Fruit fly (Drosophila melanogaster) whole organism, pupa: Measurements from ENCODE around the gene Elys.

Source experiments
- CG10348 ChIP-seq: fragments of 200-800 bp; sonication (Bioruptor generic); IDR thresholded peaks from 2 replicates; pipeline ENCODE4 v1.3.6; 2022; ENCODE audit warnings: missing biosample characterization, missing genetic modification characterization
- CG12605 ChIP-seq: fragments of 200-800 bp; sonication (Bioruptor generic); IDR thresholded peaks from 2 replicates; pipeline ENCODE4 v1.3.6; 2022; ENCODE audit warnings: missing biosample characterization, missing genetic modification characterization
- CG13204 ChIP-seq: fragments of 200-800 bp; sonication (Bioruptor generic); optimal IDR thresholded peaks from 2 replicates; lab custom pipeline; 2018; ENCODE audit warnings: missing biosample characterization, mild to moderate bottlenecking, missing genetic modification characterization, moderate library complexity
- CG14655 ChIP-seq: fragments of 200-800 bp; sonication (Bioruptor generic); optimal IDR thresholded peaks from 3 replicates; lab custom pipeline; 2017; ENCODE audit warnings: mild to moderate bottlenecking, missing biosample characterization, missing genetic modification reagents, missing genetic modification characterization
- CG15710 ChIP-seq: fragments of 200-800 bp; sonication (Bioruptor generic); optimal IDR thresholded peaks from 2 replicates; lab custom pipeline; 2018; ENCODE audit warnings: missing biosample characterization, mild to moderate bottlenecking, missing genetic modification characterization, moderate library complexity
- CG17806 ChIP-seq: fragments of 200-800 bp; sonication (Bioruptor generic); optimal IDR thresholded peaks from 2 replicates; lab custom pipeline; 2018; ENCODE audit warnings: missing biosample characterization, mild to moderate bottlenecking, missing genetic modification characterization, moderate library complexity
- CG32121 ChIP-seq: fragments of 200-800 bp; sonication (Bioruptor generic); IDR thresholded peaks from 2 replicates; pipeline ENCODE4 v1.3.6; 2022; ENCODE audit warnings: missing biosample characterization, missing genetic modification characterization
- CG34367 ChIP-seq: fragments of 200-800 bp; sonication (Bioruptor generic); optimal IDR thresholded peaks from 2 replicates; lab custom pipeline; 2018; ENCODE audit warnings: missing biosample characterization, mild to moderate bottlenecking, missing genetic modification characterization
- CG4496 ChIP-seq: fragments of 200-800 bp; sonication (Bioruptor generic); IDR thresholded peaks from 3 replicates; pipeline ENCODE4 v1.3.6; 2022; ENCODE audit warnings: missing biosample characterization, missing genetic modification characterization
- CG8159 ChIP-seq: fragments of 200-800 bp; sonication (Bioruptor generic); optimal IDR thresholded peaks from 3 replicates; lab custom pipeline; 2018; ENCODE audit warnings: missing biosample characterization, mild to moderate bottlenecking, missing genetic modification characterization, moderate library complexity
- CG8301 ChIP-seq: fragments of 200-800 bp; sonication (Bioruptor generic); optimal IDR thresholded peaks from 2 replicates; lab custom pipeline; 2018; ENCODE audit warnings: missing biosample characterization, mild to moderate bottlenecking, missing genetic modification characterization
- CG9948 ChIP-seq: fragments of 200-800 bp; sonication (Bioruptor generic); optimal IDR thresholded peaks from 2 replicates; lab custom pipeline; 2018; ENCODE audit warnings: missing biosample characterization, mild to moderate bottlenecking, missing genetic modification characterization, moderate library complexity
- D1 ChIP-seq: fragments of 200-800 bp; sonication (Bioruptor generic); optimal IDR thresholded peaks from 2 replicates; lab custom pipeline; 2018; ENCODE audit warnings: missing biosample characterization, mild to moderate bottlenecking, missing genetic modification characterization, moderate library complexity
- EcR ChIP-seq: fragments of 200-800 bp; sonication (Bioruptor generic); optimal IDR thresholded peaks from 3 replicates; lab custom pipeline; 2019; ENCODE audit warnings: missing biosample characterization, missing genetic modification characterization, mild to moderate bottlenecking, moderate library complexity, missing genetic modification reagents
- Ets98B ChIP-seq: fragments of 200-800 bp; sonication (Bioruptor generic); IDR thresholded peaks from 2 replicates; pipeline ENCODE4 v1.3.6; 2022; ENCODE audit warnings: missing biosample characterization, missing genetic modification characterization
- Pif1A ChIP-seq: fragments of 200-800 bp; sonication (Bioruptor generic); optimal IDR thresholded peaks from 3 replicates; lab custom pipeline; 2016; ENCODE audit warnings: missing biosample characterization, missing genetic modification characterization
- Pif1B ChIP-seq: fragments of 200-800 bp; sonication (Bioruptor generic); optimal IDR thresholded peaks from 3 replicates; lab custom pipeline; 2016; ENCODE audit warnings: missing biosample characterization, missing genetic modification characterization
- Snoo ChIP-seq: fragments of 200-800 bp; sonication (Bioruptor generic); optimal IDR thresholded peaks from 3 replicates; lab custom pipeline; 2017; ENCODE audit warnings: missing biosample characterization, mild to moderate bottlenecking, missing genetic modification characterization, inconsistent platforms
- fd96Ca ChIP-seq: fragments of 200-800 bp; sonication (Bioruptor generic); IDR thresholded peaks from 3 replicates; pipeline ENCODE4 v1.3.6; 2022; ENCODE audit warnings: missing biosample characterization, missing genetic modification characterization
- gl ChIP-seq: fragments of 200-800 bp; sonication (Bioruptor generic); optimal IDR thresholded peaks from 2 replicates; lab custom pipeline; 2018; ENCODE audit warnings: missing biosample characterization, mild to moderate bottlenecking, missing genetic modification characterization
- rn ChIP-seq: fragments of 200-800 bp; sonication (Bioruptor generic); IDR thresholded peaks from 2 replicates; pipeline ENCODE4 v1.3.6; 2022; ENCODE audit warnings: missing biosample characterization, missing genetic modification characterization

Gene Elys

DNA sequence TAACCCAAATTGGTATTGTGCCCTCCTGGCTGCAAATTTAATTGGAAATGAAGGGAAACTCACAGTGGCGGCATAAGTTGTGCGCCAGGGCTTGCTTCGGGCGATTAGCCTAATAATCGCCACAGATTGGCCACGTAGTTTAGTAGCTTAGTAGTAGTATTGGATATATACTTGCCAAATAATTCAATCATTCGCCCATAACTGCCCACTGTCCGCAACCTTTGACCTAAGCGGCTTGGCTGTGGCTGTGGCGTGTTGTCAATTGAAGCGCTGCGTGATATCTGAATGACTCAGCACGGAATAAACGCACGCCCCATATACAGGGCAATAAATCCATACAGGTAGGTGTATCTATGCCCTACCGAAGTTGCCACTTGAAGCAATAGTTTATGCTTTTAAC is 45.1 kb upstream of the Elys start:
- no peak for TF ChIP-seq CG8159
- TF ChIP-seq EcR = no peak
- no peak for TF ChIP-seq CG4496 (GFP tag; lab: Robert Waterston, UW)
- no peak for TF ChIP-seq Ets98B
- TF ChIP-seq CG10348 (GFP tag; lab: Robert Waterston, UW) = no peak
- no peak for TF ChIP-seq CG34367 (tag; lab: Kevin White, UChicago)
- no peak for TF ChIP-seq rn (GFP tag; lab: Robert Waterston, UW)
- no peak for TF ChIP-seq CG32121 (GFP tag; lab: Robert Waterston, UW)
- no peak for TF ChIP-seq CG14655
- no peak for TF ChIP-seq gl (tag; lab: Kevin White, UChicago)
- TF ChIP-seq CG12605 (GFP tag; lab: Robert Waterston, UW) = no peak
- TF ChIP-seq Snoo (tag; lab: Kevin White, UChicago) = no peak
- TF ChIP-seq CG9948 (tag; lab: Kevin White, UChicago) = no peak
- TF ChIP-seq CG8301 (tag; lab: Kevin White, UChicago) = no peak
- TF ChIP-seq fd96Ca (GFP tag; lab: Robert Waterston, UW) = no peak
- TF ChIP-seq Pif1A (GFP tag; lab: Kevin White, UChicago) = no peak
- no peak for TF ChIP-seq Pif1B
- TF ChIP-seq CG17806 = no peak
- no peak for TF ChIP-seq CG15710 (tag; lab: Kevin White, UChicago)
- no peak for TF ChIP-seq CG13204

DNA sequence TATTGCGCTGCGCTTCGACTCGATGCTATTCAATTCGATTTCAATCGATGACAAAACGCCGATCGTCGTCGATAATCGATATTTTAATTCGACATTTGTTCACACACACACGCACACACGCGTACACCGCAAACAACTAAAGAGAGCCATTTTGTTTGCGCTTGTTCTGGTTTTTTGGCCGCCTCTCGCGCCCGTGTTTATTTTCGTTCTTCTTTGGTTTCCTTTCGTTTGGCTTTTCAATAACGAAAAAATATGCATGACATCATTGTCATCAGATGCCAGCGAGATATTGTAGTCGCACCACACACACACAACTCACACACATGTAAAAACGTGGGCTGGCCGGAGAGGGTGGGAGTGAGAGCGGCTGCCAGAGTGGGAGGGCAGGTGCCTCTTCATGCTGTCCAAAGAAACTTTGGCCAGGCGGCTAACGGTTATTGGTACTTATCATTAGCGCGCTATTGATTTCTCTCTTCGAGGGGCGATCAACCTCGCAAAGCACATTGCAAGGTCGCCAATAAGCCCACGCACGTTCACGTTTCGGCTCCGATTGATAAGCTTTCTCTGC is 44.0 kb upstream of the Elys start:
- TF ChIP-seq EcR = peak; percentile 51
- no peak for TF ChIP-seq CG9948 (tag; lab: Kevin White, UChicago)

DNA sequence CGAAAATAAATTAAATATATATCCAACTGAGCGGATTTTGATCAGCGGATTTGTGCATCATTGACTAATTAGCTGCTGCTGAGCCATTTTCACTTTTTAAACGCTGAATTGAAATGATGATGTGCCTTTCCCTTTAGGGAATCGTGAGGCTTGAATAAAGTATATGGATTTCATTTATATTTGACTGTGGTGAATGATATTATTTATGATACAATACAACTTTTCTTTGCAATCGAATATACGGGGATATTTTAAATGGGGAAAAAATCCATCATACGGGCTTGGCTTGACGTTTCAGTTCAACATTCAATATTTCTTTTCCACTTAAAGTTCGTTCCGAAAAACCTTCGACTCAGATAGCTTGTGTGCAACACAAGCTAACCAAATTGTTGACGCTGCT is 40.9 kb upstream of the Elys start, which contains the start of the genes Shawn and Tyler:
TSS of gene Shawn (plus strand) at position 301 of the 400 bp plus-strand sequence.
TSS of gene Tyler (plus strand) at position 301 of the 400 bp plus-strand sequence.
- TF ChIP-seq CG12605 (GFP tag; lab: Robert Waterston, UW) = no peak
- no peak for TF ChIP-seq CG14655
- TF ChIP-seq CG34367 (tag; lab: Kevin White, UChicago) = no peak
- TF ChIP-seq D1 (tag; lab: Kevin White, UChicago) = no peak
- TF ChIP-seq CG15710 (tag; lab: Kevin White, UChicago) = no peak

DNA sequence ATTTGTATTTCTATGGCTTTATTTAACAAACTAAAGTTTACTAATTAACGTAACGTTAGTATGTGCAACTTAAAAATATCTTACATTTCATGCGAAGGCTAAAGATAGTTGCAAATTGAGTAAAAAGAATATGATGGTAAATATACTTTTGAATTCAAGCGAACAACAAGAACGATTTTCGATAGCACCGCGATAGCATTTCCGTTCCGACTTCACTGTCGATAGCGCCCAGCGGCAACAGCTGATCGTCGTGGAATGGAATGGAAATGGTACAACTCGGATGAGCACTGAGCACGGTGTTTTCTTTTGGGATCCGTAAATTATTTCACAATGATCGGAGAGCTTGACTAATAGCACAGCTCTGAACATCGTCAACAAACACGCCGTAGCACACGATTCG is 38.6 kb upstream of the Elys start:
- TF ChIP-seq CG4496 (GFP tag; lab: Robert Waterston, UW) (peak; percentile 83), gl (tag; lab: Kevin White, UChicago) (peak; percentile 34), CG8159 (no peak), rn (GFP tag; lab: Robert Waterston, UW) (no peak), Ets98B (peak; percentile 10; the same call in 1 of the 2 replicates), CG12605 (GFP tag; lab: Robert Waterston, UW) (peak; percentile 57), Snoo (tag; lab: Kevin White, UChicago) (peak; percentile 60), CG34367 (tag; lab: Kevin White, UChicago) (peak; percentile 45)
- TF ChIP-seq, all 21 proteins: peak for 6

DNA sequence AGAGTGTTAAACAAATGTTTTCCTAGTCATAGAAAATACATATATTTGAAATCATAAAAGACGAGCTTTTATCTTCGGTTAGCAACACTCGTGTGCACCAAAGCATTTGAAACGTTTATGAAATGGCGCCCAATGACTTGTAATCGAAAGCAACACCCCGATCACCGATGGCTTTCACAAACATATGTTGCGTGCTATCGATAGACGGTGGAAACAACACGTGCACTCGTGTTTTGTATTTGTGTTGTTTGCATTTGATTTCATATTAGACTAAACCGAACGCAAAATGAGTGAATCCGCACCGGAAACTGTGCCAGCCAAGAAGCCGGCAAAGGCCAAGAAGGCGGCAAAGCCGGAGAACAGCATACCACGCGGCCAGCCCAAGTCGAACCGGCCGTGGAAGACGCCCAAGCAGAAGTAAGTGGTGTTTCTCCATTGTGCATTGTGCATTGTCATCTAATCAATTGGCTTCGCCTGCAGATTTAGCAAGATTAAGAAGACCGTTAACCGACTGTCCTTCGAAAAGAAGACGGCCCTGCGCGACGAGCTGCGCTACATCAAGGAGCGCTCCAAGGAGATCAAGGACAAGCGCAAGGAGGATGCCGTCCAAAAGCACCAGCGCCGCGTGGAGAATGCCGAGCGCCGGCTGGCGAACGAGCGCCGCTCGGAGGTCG is 36.0 kb upstream of the Elys start, which contains the start of gene CG14210:
TSS of gene CG14210 (plus strand) at position 207 of the 674 bp plus-strand sequence.
- TF ChIP-seq CG15710 (tag; lab: Kevin White, UChicago) = no peak
- no peak for TF ChIP-seq rn (GFP tag; lab: Robert Waterston, UW)
- TF ChIP-seq CG13204 = no peak
- no peak for TF ChIP-seq Ets98B
- TF ChIP-seq CG17806 = no peak
- TF ChIP-seq gl (tag; lab: Kevin White, UChicago) = no peak
- no peak for TF ChIP-seq CG34367 (tag; lab: Kevin White, UChicago)
- TF ChIP-seq EcR = no peak
- no peak for TF ChIP-seq D1 (tag; lab: Kevin White, UChicago)
- TF ChIP-seq Pif1B = no peak
- no peak for TF ChIP-seq CG9948 (tag; lab: Kevin White, UChicago)
- no peak for TF ChIP-seq fd96Ca (GFP tag; lab: Robert Waterston, UW)
- no peak for TF ChIP-seq Snoo (tag; lab: Kevin White, UChicago)
- TF ChIP-seq CG10348 (GFP tag; lab: Robert Waterston, UW) = no peak
- TF ChIP-seq CG4496 (GFP tag; lab: Robert Waterston, UW) = no peak
- no peak for TF ChIP-seq Pif1A (GFP tag; lab: Kevin White, UChicago)
- no peak for TF ChIP-seq CG8159
- TF ChIP-seq CG32121 (GFP tag; lab: Robert Waterston, UW) = no peak

DNA sequence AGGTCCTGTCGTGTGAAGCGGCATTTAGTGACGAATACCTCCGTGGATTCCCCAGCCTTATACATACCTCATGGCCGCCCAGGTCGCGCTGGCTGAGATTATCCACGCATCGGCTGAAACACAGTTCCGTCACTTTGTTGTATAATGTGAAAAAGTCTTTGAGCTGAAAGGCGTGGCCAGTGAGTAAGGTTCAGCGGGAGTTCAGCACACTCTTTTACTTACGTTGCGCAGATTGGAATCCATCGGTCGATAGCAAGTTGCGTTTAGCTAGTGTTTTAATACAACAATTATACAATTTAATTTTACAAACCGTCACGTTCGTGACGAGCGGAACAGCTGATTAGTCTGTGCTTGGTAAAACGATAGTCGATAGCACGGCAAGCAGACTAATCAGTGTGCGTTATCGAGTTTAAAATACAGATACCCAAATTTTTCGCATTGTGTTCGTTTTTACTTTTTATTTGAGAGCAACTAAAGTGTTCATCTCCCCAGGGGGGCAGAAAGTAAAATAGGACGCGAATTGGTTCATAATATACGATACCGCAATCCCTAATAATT is 33.8 kb upstream of the Elys start, which contains the start of the genes Pstk and Tim9b:
TSS of gene Pstk (minus strand) at position 355 of the 558 bp plus-strand sequence.
TSS of gene Tim9b (minus strand) at position 355 of the 558 bp plus-strand sequence.
- TF ChIP-seq CG32121 (GFP tag; lab: Robert Waterston, UW) (no peak), Pif1B (no peak)
